Worm (Caenorhabditis elegans) whole organism, L4 larva: ENCODE data around the gene F21C10.18.

ENCODE experiments used
- D1046.2 ChIP-seq: fragments of 200-800 bp; sonication (Bioruptor generic); IDR thresholded peaks from 2 replicates; pipeline ENCODE4 v1.3.6; 2022; ENCODE audit warnings: missing genetic modification characterization, missing compliant biosample characterization
- F44E2.7 ChIP-seq: fragments of 200-800 bp; sonication (Bioruptor generic); IDR thresholded peaks from 2 replicates; pipeline ENCODE4 v2.1.2; 2022; ENCODE audit warnings: missing genetic modification characterization, missing compliant biosample characterization
- T20F7.1 ChIP-seq: fragments of 200-800 bp; sonication (Bioruptor generic); optimal IDR thresholded peaks from 2 replicates; lab custom pipeline; 2018; ENCODE audit warnings: mild to moderate bottlenecking, missing genetic modification characterization, missing compliant biosample characterization
- Y75B8A.6 ChIP-seq: fragments of 200-800 bp; sonication (Bioruptor generic); IDR thresholded peaks from 2 replicates; pipeline ENCODE4 v1.3.6; 2022; ENCODE audit warnings: missing genetic modification reagents, missing genetic modification characterization, missing compliant biosample characterization
- attf-4 ChIP-seq: sonication (generic microtip); optimal IDR thresholded peaks from 3 replicates; lab custom pipeline; 2017; ENCODE audit warnings: missing biosample characterization, missing genetic modification characterization
- ceh-20 ChIP-seq: fragments of 200-800 bp; sonication (Bioruptor generic); IDR thresholded peaks from 2 replicates; pipeline ENCODE4 v1.3.6; 2022; ENCODE audit warnings: missing genetic modification reagents, missing genetic modification characterization, missing compliant biosample characterization
- ceh-28 ChIP-seq: fragments of 150-350 bp; optimal IDR thresholded peaks from 2 replicates; lab custom pipeline; 2014; ENCODE audit warnings: missing biosample characterization, missing genetic modification reagents, missing genetic modification characterization
- ces-1 ChIP-seq: fragments of 150-350 bp; sonication (generic microtip); optimal IDR thresholded peaks from 4 replicates; lab custom pipeline; 2014; ENCODE audit warnings: missing biosample characterization, missing genetic modification reagents, missing genetic modification characterization
- dpl-1 ChIP-seq: fragments of 150-350 bp; optimal IDR thresholded peaks from 2 replicates; lab custom pipeline; 2014; ENCODE audit warnings: missing biosample characterization, missing genetic modification reagents, missing genetic modification characterization
- fkh-10 ChIP-seq: fragments of 150-350 bp; optimal IDR thresholded peaks from 2 replicates; lab custom pipeline; 2014; ENCODE audit warnings: missing biosample characterization, missing genetic modification reagents, missing genetic modification characterization
- jun-1 ChIP-seq: fragments of 150-350 bp; optimal IDR thresholded peaks from 2 replicates; lab custom pipeline; 2014; ENCODE audit warnings: missing biosample characterization, missing genetic modification reagents, missing genetic modification characterization
- lin-1 ChIP-seq: fragments of 200-800 bp; sonication (Bioruptor generic); IDR thresholded peaks from 2 replicates; pipeline ENCODE4 v1.3.6; 2022; ENCODE audit warnings: missing genetic modification reagents, missing genetic modification characterization, missing compliant biosample characterization
- lin-29 ChIP-seq: fragments of 200-800 bp; sonication (Bioruptor generic); IDR thresholded peaks from 2 replicates; pipeline ENCODE4 v1.3.6; 2022; ENCODE audit warnings: missing genetic modification reagents, missing genetic modification characterization, missing compliant biosample characterization
- lir-3 ChIP-seq: sonication (generic microtip); optimal IDR thresholded peaks from 2 replicates; lab custom pipeline; 2016; ENCODE audit warnings: mild to moderate bottlenecking, missing genetic modification characterization, missing compliant biosample characterization
- mdl-1 ChIP-seq, 2 experiments: fragments of 150-350 bp in 1 of 2; sonication (generic microtip) in 1 of 2; optimal IDR thresholded peaks; 2 replicates each; lab custom pipeline; 2014 to 2017; ENCODE audit warnings: missing biosample characterization in 2 of 2, missing genetic modification characterization in 2 of 2
- mxl-2 ChIP-seq: fragments of 200-800 bp; sonication (Bioruptor generic); conservative IDR thresholded peaks from 2 replicates; pipeline ENCODE4 v1.3.6; 2022; ENCODE audit warnings: missing genetic modification reagents, missing genetic modification characterization, missing compliant biosample characterization
- mxl-3 ChIP-seq: fragments of 200-800 bp; sonication (Bioruptor generic); optimal IDR thresholded peaks from 2 replicates; lab custom pipeline; 2018; ENCODE audit warnings: mild to moderate bottlenecking, missing genetic modification characterization, missing compliant biosample characterization
- nhr-102 ChIP-seq: sonication (generic microtip); optimal IDR thresholded peaks from 2 replicates; lab custom pipeline; 2016; ENCODE audit warnings: mild to moderate bottlenecking, missing genetic modification characterization, moderate library complexity, missing compliant biosample characterization
- nhr-11 ChIP-seq: fragments of 150-350 bp; optimal IDR thresholded peaks from 2 replicates; lab custom pipeline; 2014; ENCODE audit warnings: missing biosample characterization, missing genetic modification characterization
- nhr-25 ChIP-seq: sonication (generic microtip); optimal IDR thresholded peaks from 2 replicates; lab custom pipeline; 2017; ENCODE audit warnings: missing genetic modification characterization, mild to moderate bottlenecking, missing compliant biosample characterization, antibody characterized with exemption, moderate library complexity, borderline replicate concordance; ENCODE audit not compliant: insufficient read depth
- nhr-42 ChIP-seq: fragments of 200-800 bp; sonication (Bioruptor generic); IDR thresholded peaks from 2 replicates; pipeline ENCODE4 v1.3.6; 2022; ENCODE audit warnings: missing genetic modification characterization, missing compliant biosample characterization
- nhr-76 ChIP-seq: fragments of 150-350 bp; optimal IDR thresholded peaks from 2 replicates; lab custom pipeline; 2014; ENCODE audit warnings: missing biosample characterization, missing genetic modification characterization
- nhr-77 ChIP-seq: fragments of 150-350 bp; optimal IDR thresholded peaks from 2 replicates; lab custom pipeline; 2014; ENCODE audit warnings: missing biosample characterization, missing genetic modification characterization
- pha-4 ChIP-seq, 2 experiments: fragments of 150-350 bp in 1 of 2; fragments of 200-800 bp in 1 of 2; sonication (Bioruptor generic) in 1 of 2; IDR thresholded peaks in 1 of 2; optimal IDR thresholded peaks in 1 of 2; 2 replicates each; pipeline versions ENCODE4 v1.3.6 to Lab custom; 2014 to 2022; ENCODE audit warnings: missing genetic modification characterization in 2 of 2, missing genetic modification reagents in 2 of 2, missing biosample characterization in 1 of 2, missing compliant biosample characterization in 1 of 2
- skn-1 ChIP-seq: fragments of 150-350 bp; optimal IDR thresholded peaks from 2 replicates; lab custom pipeline; 2014; ENCODE audit warnings: missing biosample characterization, missing genetic modification characterization
- tag-97 ChIP-seq: fragments of 200-800 bp; sonication (Bioruptor generic); IDR thresholded peaks from 2 replicates; pipeline ENCODE4 v1.3.6; 2022; ENCODE audit warnings: missing genetic modification characterization, missing compliant biosample characterization
- unc-130 ChIP-seq: sonication (generic microtip); optimal IDR thresholded peaks from 2 replicates; lab custom pipeline; 2016; ENCODE audit warnings: missing genetic modification reagents, missing genetic modification characterization, missing compliant biosample characterization
- unc-39 ChIP-seq: sonication (generic microtip); optimal IDR thresholded peaks from 2 replicates; lab custom pipeline; 2017; ENCODE audit warnings: missing biosample characterization, missing genetic modification characterization
- zip-2 ChIP-seq: fragments of 150-350 bp; optimal IDR thresholded peaks from 2 replicates; lab custom pipeline; 2014; ENCODE audit warnings: missing biosample characterization, missing genetic modification characterization

F21C10.18 gene

DNA sequence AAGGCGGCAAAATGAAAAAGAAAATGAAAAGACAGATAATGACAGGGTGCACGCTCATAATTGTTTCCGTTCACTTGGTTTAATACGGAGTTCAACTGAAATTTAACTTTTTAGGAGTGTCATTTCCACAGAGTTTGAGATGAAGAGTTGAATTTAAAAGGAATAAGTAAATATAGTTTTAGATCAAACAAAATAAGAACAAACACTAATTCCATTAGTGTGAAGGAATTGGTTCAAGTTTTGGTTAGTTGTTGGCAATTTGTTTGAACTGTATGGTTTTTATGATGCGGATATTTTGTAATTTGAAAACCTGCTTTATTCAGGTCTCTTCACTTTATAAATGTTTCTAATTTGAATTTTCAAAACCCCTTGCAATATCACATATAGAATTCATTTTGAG lies 48.4 kb downstream of the F21C10.18 start, which contains the start of gene B0222.15:
TSS of gene B0222.15 (minus strand) at position 101 of the 400 bp plus-strand sequence.
- TF ChIP-seq Y75B8A.6 (GFP tag; lab: Robert Waterston, UW) (no peak), ces-1 (no peak), mxl-3 (GFP tag; lab: Kevin White, UChicago) (no peak), nhr-77 (no peak), unc-130 (GFP tag; lab: Kevin White, UChicago) (no peak), unc-39 (tag; lab: Kevin White, UChicago) (no peak), lir-3 (tag; lab: Kevin White, UChicago) (no peak), T20F7.1 (GFP tag; lab: Kevin White, UChicago) (no peak), attf-4 (tag; lab: Kevin White, UChicago) (no peak), jun-1 (tag; lab: Kevin White, UChicago) (no peak), nhr-102 (tag; lab: Kevin White, UChicago) (no peak), lin-1 (GFP tag; lab: Robert Waterston, UW) (no peak), dpl-1 (GFP tag; lab: Kevin White, UChicago) (no peak), mxl-2 (GFP tag; lab: Robert Waterston, UW) (no peak), nhr-25 (tag; lab: Kevin White, UChicago) (no peak), nhr-11 (tag; lab: Kevin White, UChicago) (no peak), ceh-20 (GFP tag; lab: Robert Waterston, UW) (no peak), F44E2.7 (GFP tag; lab: Robert Waterston, UW) (no peak), lin-29 (GFP tag; lab: Robert Waterston, UW) (no peak)

DNA sequence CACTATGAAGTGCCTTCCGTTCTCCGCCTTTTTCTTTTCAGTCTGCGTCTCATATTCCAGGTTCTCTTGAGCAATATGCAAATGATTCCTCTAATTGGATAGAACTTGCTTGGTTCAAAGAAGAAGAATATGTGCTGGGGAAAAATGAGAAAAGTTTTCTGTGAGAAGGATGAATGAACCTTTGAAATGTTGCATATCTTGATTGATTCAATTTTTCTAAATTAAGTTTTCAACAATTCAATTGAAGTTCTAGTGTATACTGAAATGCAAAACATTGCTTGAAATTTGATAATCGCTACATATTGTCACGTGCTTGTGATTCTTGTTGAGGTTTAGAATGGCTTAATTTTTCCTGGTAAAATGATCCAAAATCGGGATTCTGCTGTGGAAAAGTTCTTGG lies 49.3 kb downstream of the F21C10.18 start:
- TF ChIP-seq mxl-3 (GFP tag; lab: Kevin White, UChicago) (no peak), fkh-10 (peak; percentile 81), Y75B8A.6 (GFP tag; lab: Robert Waterston, UW) (no peak), D1046.2 (no peak), nhr-42 (GFP tag; lab: Robert Waterston, UW) (no peak), nhr-76 (tag; lab: Kevin White, UChicago) (no peak), ces-1 (peak; percentile 80), tag-97 (GFP tag; lab: Robert Waterston, UW) (no peak), nhr-77 (no peak), skn-1 (tag; lab: Kevin White, UChicago) (no peak), pha-4 (GFP tag; IDR thresholded peaks at IDR 0.05; lab: Robert Waterston, UW) (no peak), pha-4 (tag; optimal IDR thresholded peaks at IDR 0.05; lab: Kevin White, UChicago) (no peak), mdl-1 (tag; optimal IDR thresholded peaks at IDR 0.05; lab: Kevin White, UChicago) (peak in 1 of 2 experiments; percentile 2), ceh-28 (tag; lab: Kevin White, UChicago) (no peak), jun-1 (tag; lab: Kevin White, UChicago) (no peak), F44E2.7 (GFP tag; lab: Robert Waterston, UW) (no peak), zip-2 (tag; lab: Kevin White, UChicago) (no peak)
